Worm (Caenorhabditis elegans): Measurements from ENCODE around the gene C27B7.7.

ce11 chrIV:8864672-8865071 is 42.2 kb upstream of the C27B7.7 start:
- no peak for TF ChIP-seq ztf-25 (GFP tag; IDR thresholded peaks at IDR 0.05)
- no peak for TF ChIP-seq rpc-1 (optimal IDR thresholded peaks at IDR 0.05)
- TF ChIP-seq rpc-1 (tag; optimal IDR thresholded peaks at IDR 0.05) = no peak
